ENCODE assay signal across 1 fruit fly cellular context in genomic region chr2L:19915195-19915594, dm6.
A peak's percentile ranks its signal among the peaks of the same experiment; 100 is the strongest.
TF ChIP-seq lines count a peak whose summit lies in the region.

No protein-coding gene starts in this region.

TF ChIP-seq in whole organism, embryonic, 481 proteins besides CTCF, POLR2A, EP300 and RAD21 (continued from another document):
- TF ChIP-seq ewg (GFP tag; optimal IDR thresholded peaks at IDR 0.05; lab: Kevin White, UChicago), result no peak
- peak; percentile 66 for TF ChIP-seq stwl (tag; optimal IDR thresholded peaks at IDR 0.05; lab: Kevin White, UChicago)
- peak; percentile 6 for TF ChIP-seq Dp (GFP tag; optimal IDR thresholded peaks at IDR 0.05; lab: Kevin White, UChicago)
- TF ChIP-seq Ets65A (GFP tag; lab: Kevin White, UChicago), result peak; percentile 82
- 0 out of 2 replicates have a peak, but pooled peaks have one; percentile 29 for TF ChIP-seq E2f2 (GFP tag; IDR thresholded peaks at IDR 0.05; lab: Robert Waterston, UW)
- TF ChIP-seq bbx (GFP tag; IDR thresholded peaks at IDR 0.05; lab: Robert Waterston, UW; ENCODE audit: partially characterized antibody), result peak; percentile 54; the same call in 1 of the 2 replicates
- TF ChIP-seq CG16779 (GFP tag; IDR thresholded peaks at IDR 0.05; lab: Robert Waterston, UW), result no peak
- no peak for TF ChIP-seq bsh (GFP tag; optimal IDR thresholded peaks at IDR 0.05; lab: Kevin White, UChicago)
- TF ChIP-seq trem (tag; optimal IDR thresholded peaks at IDR 0.05; lab: Kevin White, UChicago), result peak; percentile 80
- TF ChIP-seq prd (optimal IDR thresholded peaks at IDR 0.05; lab: Kevin White, UChicago), result peak in 1 of 2 experiments; percentile 55
- TF ChIP-seq prd (GFP tag; IDR thresholded peaks at IDR 0.05; lab: Robert Waterston, UW), result no peak
- TF ChIP-seq ac (GFP tag; optimal IDR thresholded peaks at IDR 0.05; lab: Kevin White, UChicago), result no peak
- TF ChIP-seq Hsf (GFP tag; optimal IDR thresholded peaks at IDR 0.05; lab: Kevin White, UChicago), result no peak
- no peak for TF ChIP-seq slp2 (GFP tag; optimal IDR thresholded peaks at IDR 0.05; lab: Kevin White, UChicago)
- TF ChIP-seq Bgb (GFP tag; IDR thresholded peaks at IDR 0.05; lab: Robert Waterston, UW; ENCODE audit: partially characterized antibody), result peak; percentile 74
- peak; percentile 9 for TF ChIP-seq CG2116 (GFP tag; optimal IDR thresholded peaks at IDR 0.05; lab: Kevin White, UChicago)
- no peak for TF ChIP-seq Mes4 (GFP tag; optimal IDR thresholded peaks at IDR 0.05; lab: Kevin White, UChicago)
- TF ChIP-seq amos (GFP tag; IDR thresholded peaks at IDR 0.05; lab: Robert Waterston, UW; ENCODE audit: partially characterized antibody), result peak; percentile 65
- no peak for TF ChIP-seq NK7.1 (GFP tag; optimal IDR thresholded peaks at IDR 0.05; lab: Kevin White, UChicago)
- TF ChIP-seq CG11504 (tag; optimal IDR thresholded peaks at IDR 0.05; lab: Kevin White, UChicago), result peak; percentile 19
- peak; percentile 53 for TF ChIP-seq Lhr (GFP tag; optimal IDR thresholded peaks at IDR 0.05; lab: Kevin White, UChicago)
- TF ChIP-seq Dek (tag; optimal IDR thresholded peaks at IDR 0.05; lab: Kevin White, UChicago), result no peak
TF ChIP-seq in whole organism, embryonic: peak in this region for 23.
